Fruit fly (Drosophila melanogaster): ENCODE data around the gene CG31251.

CG31251 gene

dm6 chr3R:17679368-17679997, 5.2 kb downstream of the CG31251 start (continued):
- TF ChIP-seq CG30403 (GFP tag; optimal IDR thresholded peaks at IDR 0.05): peak; percentile 57
- TF ChIP-seq lola (GFP tag; optimal IDR thresholded peaks at IDR 0.05): peak in 1 of 3 experiments; percentile 2
- peak; percentile 25 for TF ChIP-seq CG16815 (GFP tag; optimal IDR thresholded peaks at IDR 0.05)
- TF ChIP-seq nom (GFP tag; optimal IDR thresholded peaks at IDR 0.05): peak; percentile 54
- TF ChIP-seq slou (GFP tag; optimal IDR thresholded peaks at IDR 0.05): no peak
- TF ChIP-seq gem (tag; optimal IDR thresholded peaks at IDR 0.05): peak; percentile 56
- no peak for TF ChIP-seq z (GFP tag; IDR thresholded peaks at IDR 0.05)
- peak; percentile 41 for TF ChIP-seq CG12391 (tag; optimal IDR thresholded peaks at IDR 0.05)
- no peak for TF ChIP-seq CG10209 (GFP tag; optimal IDR thresholded peaks at IDR 0.05)
- TF ChIP-seq CG1602 (GFP tag; optimal IDR thresholded peaks at IDR 0.05): no peak
- TF ChIP-seq CG7556 (GFP tag; optimal IDR thresholded peaks at IDR 0.05): peak; percentile 17
- TF ChIP-seq CG13775 (GFP tag; optimal IDR thresholded peaks at IDR 0.05): peak; percentile 36
- TF ChIP-seq zfh2 (GFP tag; optimal IDR thresholded peaks at IDR 0.05): peak; percentile 23
- TF ChIP-seq CG12659 (GFP tag; optimal IDR thresholded peaks at IDR 0.05): peak; percentile 0
- peak; percentile 50 for TF ChIP-seq CG18599 (GFP tag; optimal IDR thresholded peaks at IDR 0.05)
- peak; percentile 78; the same call in 1 of the 2 replicates for TF ChIP-seq Drgx (GFP tag; IDR thresholded peaks at IDR 0.05)
- no peak for TF ChIP-seq CG14050 (GFP tag; IDR thresholded peaks at IDR 0.05)
- TF ChIP-seq CG17829 (tag; optimal IDR thresholded peaks at IDR 0.05): peak; percentile 5
- TF ChIP-seq az2 (GFP tag; optimal IDR thresholded peaks at IDR 0.05): no peak
- TF ChIP-seq CG18262 (tag; optimal IDR thresholded peaks at IDR 0.05): peak; percentile 30
- no peak for TF ChIP-seq Dll (GFP tag; IDR thresholded peaks at IDR 0.05; ENCODE audit: partially characterized antibody)
- TF ChIP-seq CG3281 (GFP tag; optimal IDR thresholded peaks at IDR 0.05): peak; percentile 37
- no peak for TF ChIP-seq Mes4 (GFP tag; optimal IDR thresholded peaks at IDR 0.05)
- TF ChIP-seq Med (GFP tag): peak; percentile 72
- peak; percentile 87 for TF ChIP-seq lbe (GFP tag; optimal IDR thresholded peaks at IDR 0.05)
- TF ChIP-seq CG2712 (tag; optimal IDR thresholded peaks at IDR 0.05): peak; percentile 49
- no peak for TF ChIP-seq CG11504 (tag; optimal IDR thresholded peaks at IDR 0.05)
- TF ChIP-seq en (GFP tag; optimal IDR thresholded peaks at IDR 0.05): no peak
- peak; percentile 71 for TF ChIP-seq sens (GFP tag)
- no peak for TF ChIP-seq dan (GFP tag; IDR thresholded peaks at IDR 0.05)
- TF ChIP-seq phol (tag; optimal IDR thresholded peaks at IDR 0.05): peak; percentile 11
- peak; percentile 3 for TF ChIP-seq dmrt11E (tag; optimal IDR thresholded peaks at IDR 0.05)
- peak; percentile 35 for TF ChIP-seq CG9727 (GFP tag; optimal IDR thresholded peaks at IDR 0.05)
- TF ChIP-seq crp (GFP tag; optimal IDR thresholded peaks at IDR 0.05): no peak
- peak; percentile 84 for TF ChIP-seq corto (GFP tag; optimal IDR thresholded peaks at IDR 0.05)
- TF ChIP-seq ash1 (GFP tag; optimal IDR thresholded peaks at IDR 0.05): no peak
- TF ChIP-seq row (GFP tag; IDR thresholded peaks at IDR 0.05): 0 out of 3 replicates have a peak, but pooled peaks have one; percentile 20
- TF ChIP-seq nmo (GFP tag; optimal IDR thresholded peaks at IDR 0.05): peak; percentile 23
- TF ChIP-seq CG11398 (GFP tag; optimal IDR thresholded peaks at IDR 0.05): no peak
- TF ChIP-seq grau (tag; optimal IDR thresholded peaks at IDR 0.05): peak; percentile 36
- TF ChIP-seq lov (optimal IDR thresholded peaks at IDR 0.05): no peak
- no peak for TF ChIP-seq lov (GFP tag; IDR thresholded peaks at IDR 0.05)
- TF ChIP-seq CG14710 (tag; optimal IDR thresholded peaks at IDR 0.05): peak; percentile 2
